Worm (Caenorhabditis elegans): ENCODE measurements around the gene fubl-1.
A peak's percentile ranks its signal among the peaks of the same experiment; 100 is the strongest.

Gene fubl-1

ce11 chrV:10273837-10274236, 35.2 kb upstream of the fubl-1 start (continued):
- TF ChIP-seq pag-3 (tag; optimal IDR thresholded peaks at IDR 0.05; ENCODE audit: borderline replicate concordance, insufficient read depth) (no peak), lin-35 (GFP tag; optimal IDR thresholded peaks at IDR 0.05) (peak in 1 of 2 experiments; percentile 42), elt-3 (tag; optimal IDR thresholded peaks at IDR 0.05) (no peak), zag-1 (tag; optimal IDR thresholded peaks at IDR 0.05) (peak; percentile 53), ztf-11 (tag; optimal IDR thresholded peaks at IDR 0.05) (no peak), efl-3 (GFP tag; optimal IDR thresholded peaks at IDR 0.05) (no peak), nhr-11 (tag; optimal IDR thresholded peaks at IDR 0.05) (no peak), sup-37 (GFP tag; optimal IDR thresholded peaks at IDR 0.05) (no peak), skn-1 (tag; optimal IDR thresholded peaks at IDR 0.05) (peak; percentile 44), unc-30 (tag; optimal IDR thresholded peaks at IDR 0.05) (no peak), alr-1 (tag; optimal IDR thresholded peaks at IDR 0.05; ENCODE audit: borderline replicate concordance) (no peak), mab-9 (GFP tag; IDR thresholded peaks at IDR 0.05) (0 out of 2 replicates have a peak, but pooled peaks have one; percentile 44), swsn-7 (tag; optimal IDR thresholded peaks at IDR 0.05) (peak; percentile 60), irx-1 (tag; optimal IDR thresholded peaks at IDR 0.05) (peak; percentile 32), nhr-90 (tag; optimal IDR thresholded peaks at IDR 0.05; ENCODE audit: poor library complexity) (no peak), hpl-2 (GFP tag; optimal IDR thresholded peaks at IDR 0.05) (no peak), lin-13 (GFP tag; optimal IDR thresholded peaks at IDR 0.05) (no peak), aly-2 (tag; optimal IDR thresholded peaks at IDR 0.05) (no peak), C16A3.4 (tag; optimal IDR thresholded peaks at IDR 0.05) (no peak), sox-4 (tag; optimal IDR thresholded peaks at IDR 0.05) (no peak), nhr-71 (tag; optimal IDR thresholded peaks at IDR 0.05) (peak; percentile 56), lsy-2 (tag; optimal IDR thresholded peaks at IDR 0.05) (peak; percentile 6 to 57), tbx-2 (tag; optimal IDR thresholded peaks at IDR 0.05) (peak; percentile 59), hlh-17 (GFP tag; optimal IDR thresholded peaks at IDR 0.05; ENCODE audit: borderline replicate concordance) (no peak), lin-39 (tag; optimal IDR thresholded peaks at IDR 0.05) (no peak), efl-1 (optimal IDR thresholded peaks at IDR 0.05) (peak; percentile 35 to 41), efl-1 (GFP tag; optimal IDR thresholded peaks at IDR 0.05 in 1 of 2) (no peak), nhr-237 (tag; optimal IDR thresholded peaks at IDR 0.05) (no peak), F16B12.6 (tag; optimal IDR thresholded peaks at IDR 0.05) (no peak), xbp-1 (tag; optimal IDR thresholded peaks at IDR 0.05) (peak; percentile 8), mdl-1 (tag; optimal IDR thresholded peaks at IDR 0.05) (no peak), ceh-8 (GFP tag; optimal IDR thresholded peaks at IDR 0.05) (no peak), pqm-1 (tag; optimal IDR thresholded peaks at IDR 0.05) (no peak), ceh-82 (tag; optimal IDR thresholded peaks at IDR 0.05) (peak; percentile 29 to 73 (median 46)), nhr-47 (tag; optimal IDR thresholded peaks at IDR 0.05) (peak; percentile 56), zip-4 (GFP tag; optimal IDR thresholded peaks at IDR 0.05) (no peak), egl-27 (tag; optimal IDR thresholded peaks at IDR 0.05) (no peak), lin-15B (tag; optimal IDR thresholded peaks at IDR 0.05) (no peak), pax-3 (tag; optimal IDR thresholded peaks at IDR 0.05) (peak; percentile 21), ztf-4 (tag; optimal IDR thresholded peaks at IDR 0.05) (peak; percentile 1), blmp-1 (tag; optimal IDR thresholded peaks at IDR 0.05) (no peak), vab-15 (tag; optimal IDR thresholded peaks at IDR 0.05) (no peak), ces-1 (GFP tag; optimal IDR thresholded peaks at IDR 0.05) (no peak), C04F5.9 (tag; optimal IDR thresholded peaks at IDR 0.05) (no peak), ceh-63 (GFP tag; optimal IDR thresholded peaks at IDR 0.05) (no peak), jun-1 (tag; optimal IDR thresholded peaks at IDR 0.05) (peak; percentile 33), nhr-85 (tag) (no peak), unc-86 (tag; optimal IDR thresholded peaks at IDR 0.05) (peak; percentile 46), ceh-88 (GFP tag; IDR thresholded peaks at IDR 0.05) (no peak), nhr-20 (tag; optimal IDR thresholded peaks at IDR 0.05) (no peak), ceh-90 (tag; optimal IDR thresholded peaks at IDR 0.05) (no peak), hlh-4 (tag; optimal IDR thresholded peaks at IDR 0.05) (no peak), rnt-1 (tag; optimal IDR thresholded peaks at IDR 0.05) (no peak)
